Fruit fly (Drosophila melanogaster): ENCODE measurements around the gene CG3862.

dm6 chr2L:821242-821985 is 4.2 kb downstream of the CG3862 start, which contains the start of gene CG3662:
- TF ChIP-seq Gug (GFP tag; IDR thresholded peaks at IDR 0.05) (no peak), CG32006 (GFP tag; optimal IDR thresholded peaks at IDR 0.05) (no peak)

Data from whole organism, prepupa.